Worm (Caenorhabditis elegans) whole organism, young adult: ENCODE results near the gene ugt-1.
A peak's percentile ranks its signal among the peaks of the same experiment; 100 is the strongest.

Source experiments
- F10E7.11 ChIP-seq: sonication (generic microtip); optimal IDR thresholded peaks from 2 replicates; lab custom pipeline; 2017; ENCODE audit warnings: mild to moderate bottlenecking, missing genetic modification characterization, moderate library complexity, missing compliant biosample characterization
- F22D6.2 ChIP-seq: sonication (generic microtip); optimal IDR thresholded peaks from 2 replicates; lab custom pipeline; 2016; ENCODE audit warnings: mild to moderate bottlenecking, missing genetic modification characterization, missing compliant biosample characterization
- F33H1.4 ChIP-seq: fragments of 200-800 bp; sonication (Bioruptor generic); IDR thresholded peaks from 2 replicates; pipeline ENCODE4 v1.3.6; 2022; ENCODE audit warnings: missing genetic modification reagents, missing genetic modification characterization, missing compliant biosample characterization
- F55B11.4 ChIP-seq: sonication (generic microtip); optimal IDR thresholded peaks from 2 replicates; lab custom pipeline; 2016; ENCODE audit warnings: missing compliant biosample characterization, missing genetic modification characterization, borderline replicate concordance; ENCODE audit not compliant: insufficient read depth
- K11D2.4 ChIP-seq: fragments of 200-800 bp; sonication (Bioruptor generic); IDR thresholded peaks from 2 replicates; pipeline ENCODE4 v1.3.6; 2022; ENCODE audit warnings: missing genetic modification reagents, missing genetic modification characterization, missing compliant biosample characterization
- Y56A3A.18 ChIP-seq: fragments of 200-800 bp; sonication (Bioruptor generic); IDR thresholded peaks from 2 replicates; pipeline ENCODE4 v1.3.6; 2022; ENCODE audit warnings: missing genetic modification reagents, missing genetic modification characterization, missing compliant biosample characterization
- ZK185.1 ChIP-seq: sonication (generic microtip); optimal IDR thresholded peaks from 2 replicates; lab custom pipeline; 2016; ENCODE audit warnings: mild to moderate bottlenecking, missing genetic modification characterization, missing compliant biosample characterization; ENCODE audit not compliant: poor library complexity, severe bottlenecking
- akir-1 ChIP-seq: fragments of 200-800 bp; sonication (Bioruptor generic); optimal IDR thresholded peaks from 2 replicates; lab custom pipeline; 2018; ENCODE audit warnings: mild to moderate bottlenecking, missing genetic modification characterization, moderate library complexity, missing compliant biosample characterization
- ama-1 ChIP-seq, 3 experiments: fragments of 150-350 bp in 1 of 3; sonication (generic microtip) in 2 of 3; optimal IDR thresholded peaks; 2 replicates each; lab custom pipeline; 2014 to 2018; ENCODE audit warnings: missing biosample characterization in 2 of 3, missing genetic modification characterization in 2 of 3, missing genetic modification reagents in 2 of 3
- atf-7 ChIP-seq: sonication (generic microtip); optimal IDR thresholded peaks from 2 replicates; lab custom pipeline; 2017; ENCODE audit warnings: mild to moderate bottlenecking, missing genetic modification characterization, missing compliant biosample characterization
- attf-3 ChIP-seq: fragments of 200-800 bp; sonication (Bioruptor generic); conservative IDR thresholded peaks from 2 replicates; pipeline ENCODE4 v1.3.6; 2022; ENCODE audit warnings: missing genetic modification reagents, missing genetic modification characterization, missing compliant biosample characterization
- attf-5 ChIP-seq: fragments of 200-800 bp; sonication (Bioruptor generic); optimal IDR thresholded peaks from 2 replicates; lab custom pipeline; 2018; ENCODE audit warnings: mild to moderate bottlenecking, missing genetic modification characterization, missing compliant biosample characterization
- attf-6 ChIP-seq: fragments of 200-800 bp; sonication (Bioruptor generic); IDR thresholded peaks from 2 replicates; pipeline ENCODE4 v1.3.6; 2022; ENCODE audit warnings: missing genetic modification reagents, missing genetic modification characterization, missing compliant biosample characterization
- bed-2 ChIP-seq: fragments of 200-800 bp; sonication (Bioruptor generic); IDR thresholded peaks from 2 replicates; pipeline ENCODE4 v1.3.6; 2022; ENCODE audit warnings: missing genetic modification reagents, missing genetic modification characterization, missing compliant biosample characterization
- cebp-1 ChIP-seq, 2 experiments: fragments of 200-800 bp in 1 of 2; sonication (Bioruptor generic) in 1 of 2; sonication (generic microtip) in 1 of 2; IDR thresholded peaks in 1 of 2; optimal IDR thresholded peaks in 1 of 2; 2 replicates each; pipeline versions ENCODE4 v1.3.6 to Lab custom; 2017 to 2022; ENCODE audit warnings: missing compliant biosample characterization in 2 of 2, missing genetic modification characterization in 2 of 2, mild to moderate bottlenecking in 1 of 2, missing genetic modification reagents in 1 of 2, moderate library complexity in 1 of 2
- ceh-79 ChIP-seq: sonication (generic microtip); optimal IDR thresholded peaks from 2 replicates; lab custom pipeline; 2017; ENCODE audit warnings: mild to moderate bottlenecking, missing genetic modification characterization, missing compliant biosample characterization
- dpff-1 ChIP-seq: sonication (generic microtip); optimal IDR thresholded peaks from 2 replicates; lab custom pipeline; 2017; ENCODE audit warnings: mild to moderate bottlenecking, missing genetic modification characterization, missing compliant biosample characterization
- dpl-1 ChIP-seq: fragments of 150-350 bp; optimal IDR thresholded peaks from 2 replicates; lab custom pipeline; 2014; ENCODE audit warnings: missing biosample characterization, missing genetic modification reagents, missing genetic modification characterization
- egl-18 ChIP-seq: fragments of 200-800 bp; sonication (Bioruptor generic); IDR thresholded peaks from 2 replicates; pipeline ENCODE4 v1.3.6; 2022; ENCODE audit warnings: missing genetic modification reagents, missing genetic modification characterization, missing compliant biosample characterization
- ekl-4 ChIP-seq: fragments of 200-800 bp; sonication (Bioruptor generic); IDR thresholded peaks from 2 replicates; pipeline ENCODE4 v1.3.6; 2022; ENCODE audit warnings: missing genetic modification reagents, missing genetic modification characterization, missing compliant biosample characterization
- gei-17 ChIP-seq: fragments of 200-800 bp; sonication (Bioruptor generic); optimal IDR thresholded peaks from 2 replicates; lab custom pipeline; 2018; ENCODE audit warnings: mild to moderate bottlenecking, missing genetic modification characterization, missing compliant biosample characterization
- hmg-1.2 ChIP-seq: fragments of 200-800 bp; sonication (Bioruptor generic); IDR thresholded peaks from 2 replicates; pipeline ENCODE4 v1.3.6; 2022; ENCODE audit warnings: missing genetic modification reagents, missing genetic modification characterization, missing compliant biosample characterization
- hmg-20 ChIP-seq: fragments of 200-800 bp; sonication (Bioruptor generic); IDR thresholded peaks from 2 replicates; pipeline ENCODE4 v1.3.6; 2022; ENCODE audit warnings: missing genetic modification reagents, missing genetic modification characterization, missing compliant biosample characterization
- let-526 ChIP-seq: fragments of 200-800 bp; sonication (Bioruptor generic); IDR thresholded peaks from 2 replicates; pipeline ENCODE4 v1.3.6; 2022; ENCODE audit warnings: missing genetic modification reagents, missing genetic modification characterization, missing compliant biosample characterization
- lin-35 ChIP-seq, 3 experiments: fragments of 150-350 bp in 2 of 3; sonication (generic microtip) in 1 of 3; optimal IDR thresholded peaks; 2 replicates each; lab custom pipeline; 2014 to 2018; ENCODE audit warnings: missing biosample characterization in 3 of 3, missing genetic modification characterization in 3 of 3, missing genetic modification reagents in 3 of 3
- lin-40 ChIP-seq: sonication (generic microtip); optimal IDR thresholded peaks from 2 replicates; lab custom pipeline; 2016; ENCODE audit warnings: missing genetic modification characterization, mild to moderate bottlenecking, missing compliant biosample characterization, missing genotype, missing genetic modification reagents
- lsl-1 ChIP-seq: fragments of 200-800 bp; sonication (Bioruptor generic); optimal IDR thresholded peaks from 2 replicates; lab custom pipeline; 2018; ENCODE audit warnings: mild to moderate bottlenecking, missing genetic modification characterization, moderate library complexity, missing compliant biosample characterization
- madf-6 ChIP-seq: fragments of 200-800 bp; sonication (Bioruptor generic); IDR thresholded peaks from 2 replicates; pipeline ENCODE4 v1.3.6; 2022; ENCODE audit warnings: missing genetic modification reagents, missing genetic modification characterization, missing compliant biosample characterization
- mcd-1 ChIP-seq: fragments of 200-800 bp; sonication (Bioruptor generic); IDR thresholded peaks from 2 replicates; pipeline ENCODE4 v1.3.6; 2022; ENCODE audit warnings: missing genetic modification reagents, missing genetic modification characterization, missing compliant biosample characterization
- mxl-1 ChIP-seq: sonication (generic microtip); optimal IDR thresholded peaks from 2 replicates; lab custom pipeline; 2016; ENCODE audit warnings: missing genetic modification characterization, missing compliant biosample characterization
- nhr-80 ChIP-seq: sonication (generic microtip); optimal IDR thresholded peaks from 2 replicates; lab custom pipeline; 2016; ENCODE audit warnings: missing genetic modification characterization, missing compliant biosample characterization
- nhr-90 ChIP-seq: sonication (generic microtip); optimal IDR thresholded peaks from 2 replicates; lab custom pipeline; 2016; ENCODE audit warnings: missing genotype, mild to moderate bottlenecking, missing genetic modification characterization, missing compliant biosample characterization
- pbrm-1 ChIP-seq: fragments of 200-800 bp; sonication (Bioruptor generic); IDR thresholded peaks from 2 replicates; pipeline ENCODE4 v1.3.6; 2022; ENCODE audit warnings: missing genetic modification reagents, missing genetic modification characterization, missing compliant biosample characterization
- rpc-1 ChIP-seq, 2 experiments: fragments of 150-350 bp in 1 of 2; sonication (generic microtip) in 1 of 2; optimal IDR thresholded peaks; 2 replicates each; lab custom pipeline; 2014 to 2018; ENCODE audit warnings: missing biosample characterization in 1 of 2, missing genetic modification characterization in 1 of 2, missing genetic modification reagents in 1 of 2, missing genotype in 1 of 2
- snpc-1.3 ChIP-seq: sonication (generic microtip); optimal IDR thresholded peaks from 2 replicates; lab custom pipeline; 2017; ENCODE audit warnings: missing genetic modification characterization, mild to moderate bottlenecking, missing compliant biosample characterization, antibody characterized with exemption, moderate library complexity, missing genotype, missing genetic modification reagents; ENCODE audit not compliant: insufficient read depth
- snpc-3.4 ChIP-seq: sonication (generic microtip); optimal IDR thresholded peaks from 2 replicates; lab custom pipeline; 2017; ENCODE audit warnings: missing genetic modification characterization, mild to moderate bottlenecking, missing compliant biosample characterization, antibody characterized with exemption, moderate library complexity, missing genotype, missing genetic modification reagents
- sptf-2 ChIP-seq: fragments of 200-800 bp; sonication (Bioruptor generic); optimal IDR thresholded peaks from 2 replicates; lab custom pipeline; 2018; ENCODE audit warnings: mild to moderate bottlenecking, missing genetic modification characterization, missing compliant biosample characterization
- unc-130 ChIP-seq: sonication (generic microtip); optimal IDR thresholded peaks from 2 replicates; lab custom pipeline; 2016; ENCODE audit warnings: missing genetic modification reagents, missing genetic modification characterization, missing compliant biosample characterization
- zim-3 ChIP-seq: sonication (generic microtip); optimal IDR thresholded peaks from 2 replicates; lab custom pipeline; 2017; ENCODE audit warnings: mild to moderate bottlenecking, missing genetic modification characterization, moderate library complexity, missing compliant biosample characterization
- ztf-18 ChIP-seq: sonication (generic microtip); optimal IDR thresholded peaks from 2 replicates; lab custom pipeline; 2016; ENCODE audit warnings: missing genotype, mild to moderate bottlenecking, missing genetic modification characterization, missing compliant biosample characterization
- ztf-28 ChIP-seq: fragments of 200-800 bp; sonication (Bioruptor generic); IDR thresholded peaks from 2 replicates; pipeline ENCODE4 v1.3.6; 2022; ENCODE audit warnings: missing genetic modification reagents, missing genetic modification characterization, missing compliant biosample characterization
- ztf-3 ChIP-seq: fragments of 200-800 bp; sonication (Bioruptor generic); optimal IDR thresholded peaks from 2 replicates; lab custom pipeline; 2018; ENCODE audit warnings: mild to moderate bottlenecking, missing genetic modification characterization, missing compliant biosample characterization

The ugt-1 gene

ce11 chrV:10395173-10395766, at the start of gene ugt-1, which contains the start of gene col-151:
Gene ugt-1 (plus strand): TSS chrV:10395663.
Gene col-151 (minus strand): TSS chrV:10395223.
- TF ChIP-seq ztf-3 (GFP tag; lab: Kevin White, UChicago) (no peak), nhr-80 (peak; percentile 48), hmg-1.2 (GFP tag; lab: Robert Waterston, UW) (peak; percentile 82), sptf-2 (GFP tag; lab: Kevin White, UChicago) (no peak), ama-1 (optimal IDR thresholded peaks at IDR 0.05; lab: Kevin White, UChicago) (no peak), ama-1 (GFP tag; optimal IDR thresholded peaks at IDR 0.05; lab: Kevin White, UChicago) (no peak), ceh-79 (tag; lab: Kevin White, UChicago) (no peak), ZK185.1 (tag; lab: Kevin White, UChicago) (no peak)
- TF ChIP-seq, all 124 proteins: peak for 2

- 0 out of 2 replicates have a peak, but pooled peaks have one; percentile 26 for TF ChIP-seq ekl-4 (GFP tag; lab: Robert Waterston, UW)
- TF ChIP-seq K11D2.4 (GFP tag; lab: Robert Waterston, UW), result no peak
- TF ChIP-seq snpc-3.4, result peak; percentile 6
- TF ChIP-seq madf-6 (GFP tag; lab: Robert Waterston, UW), result 0 out of 2 replicates have a peak, but pooled peaks have one; percentile 43
These were observed 45.4 kb upstream of the ugt-1 start, which contains the start of gene K07C5.9 for ce11 chrV:10350054-10350453. Gene K07C5.9 (minus strand): TSS chrV:10350154.

- TF ChIP-seq cebp-1 (GFP tag; IDR thresholded peaks at IDR 0.05; lab: Robert Waterston, UW) (no peak), cebp-1 (tag; optimal IDR thresholded peaks at IDR 0.05; lab: Kevin White, UChicago) (peak; percentile 53), attf-3 (GFP tag; lab: Robert Waterston, UW) (peak; percentile 32; the same call in 1 of the 2 replicates), akir-1 (GFP tag; lab: Kevin White, UChicago) (no peak), gei-17 (no peak), egl-18 (no peak), lin-35 (GFP tag; optimal IDR thresholded peaks at IDR 0.05; lab: Kevin White, UChicago) (peak in 1 of 3 experiments; percentile 71), lin-40 (tag; lab: Kevin White, UChicago) (peak; percentile 71), zim-3 (no peak), let-526 (GFP tag; lab: Robert Waterston, UW) (0 out of 2 replicates have a peak, but pooled peaks have one; percentile 25), nhr-90 (no peak), attf-5 (GFP tag; lab: Kevin White, UChicago) (peak; percentile 63), mcd-1 (peak; percentile 78), ztf-28 (GFP tag; lab: Robert Waterston, UW) (no peak), F33H1.4 (peak; percentile 95), rpc-1 (optimal IDR thresholded peaks at IDR 0.05; lab: Kevin White, UChicago) (no peak), rpc-1 (tag; optimal IDR thresholded peaks at IDR 0.05; lab: Kevin White, UChicago) (no peak), ztf-18 (peak; percentile 64), hmg-20 (GFP tag; lab: Robert Waterston, UW) (0 out of 2 replicates have a peak, but pooled peaks have one; percentile 25), unc-130 (GFP tag; lab: Kevin White, UChicago) (peak; percentile 49), F10E7.11 (tag; lab: Kevin White, UChicago) (no peak), mxl-1 (tag; lab: Kevin White, UChicago) (no peak), dpl-1 (GFP tag; lab: Kevin White, UChicago) (peak; percentile 60), nhr-80 (peak; percentile 16), bed-2 (GFP tag; lab: Robert Waterston, UW) (peak; percentile 14; the same call in 1 of the 2 replicates), F55B11.4 (no peak), Y56A3A.18 (GFP tag; lab: Robert Waterston, UW) (no peak), atf-7 (no peak), snpc-1.3 (tag; lab: Kevin White, UChicago) (peak; percentile 33), pbrm-1 (peak; percentile 39; the same call in 1 of the 2 replicates), lsl-1 (GFP tag; lab: Kevin White, UChicago) (peak; percentile 53), attf-6 (GFP tag; lab: Robert Waterston, UW) (no peak), F22D6.2 (tag; lab: Kevin White, UChicago) (no peak), dpff-1 (no peak)
These were observed 42.5 kb upstream of the ugt-1 start, which contains the start of gene nol-56 for ce11 chrV:10352928-10353427. Gene nol-56 (minus strand): TSS chrV:10352978.
